Fruit fly (Drosophila melanogaster): ENCODE measurements around the gene Ugt302K1.
A peak's percentile ranks its signal among the peaks of the same experiment; 100 is the strongest.

Gene Ugt302K1

DNA sequence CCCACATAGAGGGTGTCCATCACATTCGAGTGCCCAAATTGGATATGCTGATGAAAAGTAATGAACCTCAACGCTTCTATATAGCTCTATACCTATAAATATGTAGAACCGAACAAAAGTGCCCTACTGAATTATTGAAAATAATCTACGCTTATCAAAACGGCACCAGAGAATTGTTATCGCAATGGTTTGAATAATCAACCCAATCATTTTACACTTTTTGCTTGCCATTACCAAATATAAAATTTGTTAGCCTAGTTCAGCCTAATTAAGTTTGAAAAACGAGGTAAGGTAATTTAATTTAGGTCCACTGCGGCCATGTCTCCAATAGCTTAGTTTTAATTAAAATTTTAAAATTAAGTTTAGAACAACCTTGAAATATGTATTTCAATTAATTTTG is 22.1 kb upstream of the Ugt302K1 start:
- TF ChIP-seq Sox102F (GFP tag; optimal IDR thresholded peaks at IDR 0.05) (no peak), Eip78C (GFP tag) (no peak), CG7368 (GFP tag; optimal IDR thresholded peaks at IDR 0.05) (no peak), CG3032 (tag; optimal IDR thresholded peaks at IDR 0.05) (no peak), CG6854 (GFP tag; optimal IDR thresholded peaks at IDR 0.05) (no peak), dsx (GFP tag; optimal IDR thresholded peaks at IDR 0.05; ENCODE audit: poor library complexity, severe bottlenecking) (no peak), CG11762 (GFP tag; optimal IDR thresholded peaks at IDR 0.05; ENCODE audit: insufficient read depth) (no peak), fkh (GFP tag; optimal IDR thresholded peaks at IDR 0.05) (no peak), topi (GFP tag; optimal IDR thresholded peaks at IDR 0.05) (no peak), achi (GFP tag; optimal IDR thresholded peaks at IDR 0.05) (no peak), Lpt (GFP tag; optimal IDR thresholded peaks at IDR 0.05) (no peak), svp (GFP tag) (no peak), CG11294 (GFP tag; IDR thresholded peaks at IDR 0.05) (no peak), CG8119 (GFP tag; IDR thresholded peaks at IDR 0.05) (no peak), Met (GFP tag; optimal IDR thresholded peaks at IDR 0.05) (no peak), Eip75B (GFP tag; optimal IDR thresholded peaks at IDR 0.05) (no peak), CG31627 (GFP tag; optimal IDR thresholded peaks at IDR 0.05) (no peak), CG6792 (GFP tag; optimal IDR thresholded peaks at IDR 0.05) (no peak), vri (GFP tag; optimal IDR thresholded peaks at IDR 0.05) (no peak)

DNA sequence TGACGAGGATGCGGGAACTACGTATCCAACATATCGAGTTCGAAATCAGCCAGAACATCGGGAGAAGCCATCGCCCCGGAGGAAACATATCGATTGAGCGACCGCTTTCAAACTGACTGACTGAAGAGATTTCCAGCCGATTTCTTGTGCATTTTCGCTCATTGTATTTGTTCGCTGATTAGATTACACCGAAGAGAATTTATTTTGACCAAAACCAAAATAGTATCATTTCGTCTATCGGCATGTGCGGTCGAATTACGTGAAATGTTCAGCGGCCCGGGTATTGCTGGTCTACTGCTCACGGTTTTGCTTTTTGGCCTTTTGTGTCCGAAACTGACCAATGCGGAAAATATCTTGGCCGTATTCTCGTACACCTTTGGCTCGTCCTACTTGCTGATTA is 21.7 kb upstream of the Ugt302K1 start, which contains the start of the genes Ugt304A1 and Ugt303A1:
Ugt304A1 (minus strand) TSS at position 101 of the 400 bp plus-strand sequence.
Ugt303A1 (plus strand) TSS at position 222 of the 400 bp plus-strand sequence.
- TF ChIP-seq vri (GFP tag; optimal IDR thresholded peaks at IDR 0.05) (peak; percentile 42), CG1621 (tag; optimal IDR thresholded peaks at IDR 0.05) (no peak)

dm6 chr3R:11173169-11173506 is 19.5 kb upstream of the Ugt302K1 start:
- no peak for TF ChIP-seq Sox14 (GFP tag; optimal IDR thresholded peaks at IDR 0.05)
- no peak for TF ChIP-seq Lpt (GFP tag; optimal IDR thresholded peaks at IDR 0.05)
- TF ChIP-seq eg (GFP tag; IDR thresholded peaks at IDR 0.05) = no peak
- no peak for TF ChIP-seq cyc (GFP tag; optimal IDR thresholded peaks at IDR 0.05)
- no peak for TF ChIP-seq CG16779 (tag; optimal IDR thresholded peaks at IDR 0.05)
- no peak for TF ChIP-seq CG11294 (GFP tag; IDR thresholded peaks at IDR 0.05)
- TF ChIP-seq CG3919 (GFP tag; optimal IDR thresholded peaks at IDR 0.05) = no peak
- no peak for TF ChIP-seq CG6276 (GFP tag; optimal IDR thresholded peaks at IDR 0.05)
- no peak for TF ChIP-seq pdm3 (GFP tag; optimal IDR thresholded peaks at IDR 0.05)
- TF ChIP-seq lz (GFP tag; optimal IDR thresholded peaks at IDR 0.05) = no peak
- TF ChIP-seq Eip75B (GFP tag; optimal IDR thresholded peaks at IDR 0.05) = no peak

- TF ChIP-seq vri (GFP tag; optimal IDR thresholded peaks at IDR 0.05) (peak; percentile 75), fkh (GFP tag; optimal IDR thresholded peaks at IDR 0.05) (peak; percentile 48), OdsH (GFP tag; optimal IDR thresholded peaks at IDR 0.05) (no peak), svp (GFP tag) (peak; percentile 42), Eip75B (GFP tag; optimal IDR thresholded peaks at IDR 0.05) (no peak)
Measured at dm6 chr3R:11172460-11173168, 19.0 kb upstream of the Ugt302K1 start, which contains the start of gene Ugt35A1. Ugt35A1 (minus strand) TSS chr3R:11172664.

DNA sequence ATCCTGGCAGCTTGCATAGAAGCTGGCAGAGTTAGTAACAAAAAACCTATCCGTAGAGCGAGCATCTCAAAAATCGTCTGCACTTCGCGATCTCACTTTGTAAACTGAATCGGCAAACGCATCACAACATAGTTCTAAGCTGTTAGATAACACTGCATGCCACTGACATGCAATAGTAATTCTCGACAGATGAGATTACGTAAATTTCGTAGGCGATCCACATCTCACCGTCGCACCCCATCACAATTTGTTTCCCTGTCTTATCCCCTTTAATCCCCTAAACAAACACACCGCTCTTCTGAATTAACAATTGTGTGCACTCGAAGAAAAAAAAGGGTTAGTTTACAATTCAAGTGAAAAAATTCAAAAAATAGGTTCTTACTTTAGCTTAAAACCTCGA is 16.5 kb upstream of the Ugt302K1 start, which contains the start of gene Ugt35B1:
Ugt35B1 (minus strand) TSS at position 101 of the 400 bp plus-strand sequence.
- TF ChIP-seq Hr4 (GFP tag; optimal IDR thresholded peaks at IDR 0.05) (no peak), CG6792 (GFP tag; optimal IDR thresholded peaks at IDR 0.05) (no peak)

DNA sequence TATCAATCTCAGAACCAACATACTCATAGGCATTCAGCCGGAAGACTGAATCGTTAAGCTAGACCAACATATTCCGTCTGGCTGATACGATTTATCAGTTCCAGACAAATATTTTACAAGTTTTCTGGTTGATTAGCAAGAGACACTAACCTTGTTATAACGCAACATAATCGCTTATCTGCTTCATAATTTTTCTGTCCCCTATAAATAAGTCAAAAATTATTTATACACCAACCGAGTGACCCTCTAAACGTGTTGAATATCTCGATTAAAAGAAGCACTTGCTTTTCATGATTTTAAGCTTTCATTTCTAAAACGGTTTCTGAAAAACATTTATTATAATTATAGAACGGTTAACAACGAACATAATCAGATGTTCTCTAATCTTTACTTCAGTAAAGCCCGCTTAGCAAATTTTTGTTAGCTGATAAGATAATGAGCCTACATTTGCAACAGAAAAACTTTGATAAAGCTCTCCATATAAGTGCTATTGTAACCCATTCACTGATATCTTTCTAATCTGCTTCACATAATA is 14.3 kb upstream of the Ugt302K1 start, which contains the start of gene Ugt35E2:
Ugt35E2 (minus strand) TSS at position 51 of the 535 bp plus-strand sequence.
- TF ChIP-seq Eip93F (GFP tag; optimal IDR thresholded peaks at IDR 0.05) (no peak), salr (GFP tag; optimal IDR thresholded peaks at IDR 0.05) (no peak), CG6792 (GFP tag; optimal IDR thresholded peaks at IDR 0.05) (no peak)

Data from whole organism, prepupa.